Worm (Caenorhabditis elegans) whole organism, L4/young adult: ENCODE measurements around the gene F21C10.7.

ENCODE experiments used
- dao-5 ChIP-seq: sonication (generic microtip); optimal IDR thresholded peaks from 2 replicates; lab custom pipeline; 2016; ENCODE audit warnings: missing genotype, missing genetic modification characterization, moderate library complexity, missing compliant biosample characterization
- him-1 ChIP-seq: sonication (generic microtip); optimal IDR thresholded peaks from 2 replicates; lab custom pipeline; 2016; ENCODE audit warnings: missing genotype, missing genetic modification reagents, missing genetic modification characterization, missing compliant biosample characterization

- no peak for TF ChIP-seq him-1
- TF ChIP-seq dao-5 = no peak
Measured at ce11 chrV:9157597-9157996, 45.0 kb downstream of the F21C10.7 start.
